Worm (Caenorhabditis elegans) whole organism, L4/young adult: Measurements from ENCODE around the gene mrck-1.

ENCODE experiments used
- W03F9.2 ChIP-seq: fragments of 150-350 bp; optimal IDR thresholded peaks from 2 replicates; lab custom pipeline; 2014; ENCODE audit warnings: missing biosample characterization, missing genetic modification characterization
- dao-5 ChIP-seq: sonication (generic microtip); optimal IDR thresholded peaks from 2 replicates; lab custom pipeline; 2016; ENCODE audit warnings: missing genotype, missing genetic modification characterization, moderate library complexity, missing compliant biosample characterization
- him-1 ChIP-seq: sonication (generic microtip); optimal IDR thresholded peaks from 2 replicates; lab custom pipeline; 2016; ENCODE audit warnings: missing genotype, missing genetic modification reagents, missing genetic modification characterization, missing compliant biosample characterization

DNA sequence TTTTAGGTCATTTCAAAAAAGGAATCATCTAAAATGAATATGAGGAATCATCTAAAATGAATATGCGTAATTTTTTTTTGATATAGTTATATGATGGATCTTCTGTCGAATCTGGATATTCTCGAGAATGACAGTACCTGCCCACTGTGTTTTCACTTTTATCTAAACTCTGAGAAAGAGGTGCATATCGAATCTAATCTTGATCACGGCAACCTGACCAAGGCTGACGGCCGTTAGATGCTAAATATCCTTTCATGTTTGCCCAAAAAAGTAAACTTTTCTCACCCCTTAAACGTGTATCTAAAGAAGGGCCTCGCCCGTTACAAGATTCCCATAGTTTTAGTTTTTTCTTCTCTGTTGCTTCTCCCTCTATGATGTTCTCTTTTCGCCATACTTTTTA lies 35.4 kb upstream of the mrck-1 start:
- TF ChIP-seq him-1 (tag; lab: Kevin White, UChicago) (no peak), dao-5 (tag; lab: Kevin White, UChicago) (no peak), W03F9.2 (tag; lab: Kevin White, UChicago) (no peak)
